Fruit fly (Drosophila melanogaster) whole organism, embryonic: ENCODE data around the gene GlcAT-P.

ENCODE experiments used
- ATbp ChIP-seq: fragments of 200-800 bp; sonication (Bioruptor generic); optimal IDR thresholded peaks from 2 replicates; lab custom pipeline; 2017; ENCODE audit warnings: missing biosample characterization, mild to moderate bottlenecking, missing genetic modification characterization, missing genetic modification reagents
- Ada2b ChIP-seq: fragments of 200-800 bp; sonication (Bioruptor generic); IDR thresholded peaks from 2 replicates; pipeline ENCODE4 v1.3.6; 2022; ENCODE audit warnings: missing biosample characterization, missing genetic modification characterization
- Adf1 ChIP-seq: fragments of 200-800 bp; sonication (Bioruptor generic); IDR thresholded peaks from 2 replicates; pipeline ENCODE4 v1.3.6; 2022; ENCODE audit warnings: missing biosample characterization, missing genetic modification characterization
- CG10147 ChIP-seq: fragments of 200-800 bp; sonication (Bioruptor generic); optimal IDR thresholded peaks from 2 replicates; lab custom pipeline; 2019; ENCODE audit warnings: missing biosample characterization, mild to moderate bottlenecking, missing genetic modification characterization, moderate library complexity
- CG1024 ChIP-seq: fragments of 200-800 bp; sonication (Bioruptor generic); IDR thresholded peaks from 2 replicates; pipeline ENCODE4 v1.3.6; 2022; ENCODE audit warnings: missing biosample characterization, missing genetic modification characterization
- CG10321 ChIP-seq: fragments of 200-800 bp; sonication (Bioruptor generic); IDR thresholded peaks from 2 replicates; pipeline ENCODE4 v1.3.6; 2022; ENCODE audit warnings: missing biosample characterization, missing genetic modification characterization
- CG11085 ChIP-seq: fragments of 200-800 bp; sonication (Bioruptor generic); IDR thresholded peaks from 2 replicates; pipeline ENCODE4 v1.3.6; 2022; ENCODE audit warnings: missing biosample characterization, missing genetic modification characterization
- CG12299 ChIP-seq: fragments of 200-800 bp; sonication (Bioruptor generic); optimal IDR thresholded peaks from 2 replicates; lab custom pipeline; 2018; ENCODE audit warnings: missing biosample characterization, mild to moderate bottlenecking, missing genetic modification characterization
- CG14014 ChIP-seq: fragments of 200-800 bp; sonication (Bioruptor generic); IDR thresholded peaks from 2 replicates; pipeline ENCODE4 v1.3.6; 2022; ENCODE audit warnings: missing biosample characterization, missing genetic modification characterization
- CG15269 ChIP-seq: fragments of 200-800 bp; sonication (Bioruptor generic); optimal IDR thresholded peaks from 2 replicates; lab custom pipeline; 2018; ENCODE audit warnings: missing biosample characterization, mild to moderate bottlenecking, missing genetic modification characterization, moderate library complexity
- CG17359 ChIP-seq: fragments of 200-800 bp; sonication (Bioruptor generic); optimal IDR thresholded peaks from 3 replicates; lab custom pipeline; 2018; ENCODE audit warnings: missing biosample characterization, mild to moderate bottlenecking, missing genetic modification characterization, moderate library complexity
- CG17385 ChIP-seq: fragments of 200-800 bp; sonication (Bioruptor generic); optimal IDR thresholded peaks from 3 replicates; lab custom pipeline; 2018; ENCODE audit warnings: missing biosample characterization, mild to moderate bottlenecking, missing genetic modification characterization
- CG1792 ChIP-seq: fragments of 200-800 bp; sonication (Bioruptor generic); optimal IDR thresholded peaks from 2 replicates; lab custom pipeline; 2016; ENCODE audit warnings: missing biosample characterization, missing genetic modification characterization
- CG2889 ChIP-seq: fragments of 200-800 bp; sonication (Bioruptor generic); IDR thresholded peaks from 3 replicates; pipeline ENCODE4 v1.3.6; 2022; ENCODE audit warnings: missing biosample characterization, missing genetic modification characterization
- CG31365 ChIP-seq: fragments of 200-800 bp; sonication (Bioruptor generic); optimal IDR thresholded peaks from 2 replicates; lab custom pipeline; 2018; ENCODE audit warnings: missing biosample characterization, mild to moderate bottlenecking, missing genetic modification characterization
- CG3281 ChIP-seq: fragments of 200-800 bp; sonication (Bioruptor generic); optimal IDR thresholded peaks from 3 replicates; lab custom pipeline; 2017; ENCODE audit warnings: missing biosample characterization, mild to moderate bottlenecking, missing genetic modification characterization
- CG33557 ChIP-seq: fragments of 200-800 bp; sonication (Bioruptor generic); optimal IDR thresholded peaks from 2 replicates; lab custom pipeline; 2019; ENCODE audit warnings: missing biosample characterization, mild to moderate bottlenecking, missing genetic modification characterization, moderate library complexity
- CG3407 ChIP-seq: fragments of 200-800 bp; sonication (Bioruptor generic); optimal IDR thresholded peaks from 2 replicates; lab custom pipeline; 2018; ENCODE audit warnings: missing biosample characterization, mild to moderate bottlenecking, missing genetic modification characterization
- CG34376 ChIP-seq: fragments of 200-800 bp; sonication (Bioruptor generic); optimal IDR thresholded peaks from 2 replicates; lab custom pipeline; 2018; ENCODE audit warnings: missing biosample characterization, mild to moderate bottlenecking, missing genetic modification characterization
- CG6689 ChIP-seq: fragments of 200-800 bp; sonication (Bioruptor generic); IDR thresholded peaks from 2 replicates; pipeline ENCODE4 v1.3.6; 2022; ENCODE audit warnings: missing biosample characterization, missing genetic modification characterization
- CG7556 ChIP-seq: fragments of 200-800 bp; sonication (Bioruptor generic); optimal IDR thresholded peaks from 2 replicates; lab custom pipeline; 2017; ENCODE audit warnings: missing biosample characterization, mild to moderate bottlenecking, missing genetic modification characterization
- CTCF ChIP-seq: fragments of 200-800 bp; sonication (Bioruptor generic); optimal IDR thresholded peaks from 2 replicates; lab custom pipeline; 2017; ENCODE audit warnings: missing biosample characterization, mild to moderate bottlenecking, missing genetic modification characterization, moderate library complexity
- Deaf1 ChIP-seq: fragments of 200-800 bp; optimal IDR thresholded peaks from 3 replicates; lab custom pipeline; 2019; ENCODE audit warnings: missing biosample characterization, mild to moderate bottlenecking, missing genetic modification characterization, moderate library complexity
- Fer2 ChIP-seq: fragments of 200-800 bp; sonication (Bioruptor generic); optimal IDR thresholded peaks from 2 replicates; lab custom pipeline; 2018; ENCODE audit warnings: missing biosample characterization, mild to moderate bottlenecking, missing genetic modification characterization, moderate library complexity
- Gsc ChIP-seq: fragments of 200-800 bp; sonication (Bioruptor generic); IDR thresholded peaks from 2 replicates; pipeline ENCODE4 v1.3.6; 2022; ENCODE audit warnings: missing biosample characterization, missing genetic modification characterization
- Gug ChIP-seq: fragments of 200-800 bp; sonication (Bioruptor generic); IDR thresholded peaks from 4 replicates; pipeline ENCODE4 v1.3.6; 2022; ENCODE audit warnings: missing biosample characterization, missing genetic modification characterization
- Nf-YA ChIP-seq: fragments of 200-800 bp; sonication (Bioruptor generic); IDR thresholded peaks from 2 replicates; pipeline ENCODE4 v1.3.6; 2022; ENCODE audit warnings: missing biosample characterization, missing genetic modification characterization
- PHDP ChIP-seq: fragments of 200-800 bp; sonication (Bioruptor generic); optimal IDR thresholded peaks from 3 replicates; lab custom pipeline; 2018; ENCODE audit warnings: missing biosample characterization, mild to moderate bottlenecking, missing genetic modification characterization, moderate library complexity
- Sin3A ChIP-seq: fragments of >200 bp; optimal IDR thresholded peaks from 2 replicates; lab custom pipeline; 2018
- ap ChIP-seq: fragments of 200-800 bp; sonication (Bioruptor generic); IDR thresholded peaks from 2 replicates; pipeline ENCODE4 v1.3.6; 2022; ENCODE audit warnings: missing biosample characterization, missing genetic modification characterization
- ato ChIP-seq: fragments of 200-800 bp; sonication (Bioruptor generic); IDR thresholded peaks from 2 replicates; pipeline ENCODE4 v1.3.6; 2022; ENCODE audit warnings: missing biosample characterization, missing genetic modification characterization; ENCODE audit not compliant: partially characterized antibody
- az2 ChIP-seq: fragments of 200-800 bp; sonication (Bioruptor generic); optimal IDR thresholded peaks from 3 replicates; lab custom pipeline; 2016; ENCODE audit warnings: missing biosample characterization, missing genetic modification characterization
- bab2 ChIP-seq: fragments of 200-800 bp; sonication (Bioruptor generic); optimal IDR thresholded peaks from 2 replicates; lab custom pipeline; 2016; ENCODE audit warnings: missing biosample characterization, missing genetic modification characterization
- cwo ChIP-seq: fragments of 200-800 bp; sonication (Bioruptor generic); optimal IDR thresholded peaks from 3 replicates; lab custom pipeline; 2017; ENCODE audit warnings: missing biosample characterization, missing genetic modification characterization, mild to moderate bottlenecking, moderate library complexity, missing genetic modification reagents
- dysf ChIP-seq: fragments of 200-800 bp; sonication (Bioruptor generic); IDR thresholded peaks from 3 replicates; pipeline ENCODE4 v1.3.6; 2022; ENCODE audit warnings: missing biosample characterization, missing genetic modification characterization
- gcm ChIP-seq: fragments of 200-800 bp; sonication (Bioruptor generic); optimal IDR thresholded peaks from 2 replicates; lab custom pipeline; 2019; ENCODE audit warnings: missing biosample characterization, mild to moderate bottlenecking, missing genetic modification characterization, moderate library complexity
- gro ChIP-seq: fragments of 200-800 bp; sonication (Bioruptor generic); optimal IDR thresholded peaks from 2 replicates; lab custom pipeline; 2016; ENCODE audit warnings: missing biosample characterization, missing genetic modification characterization
- knrl ChIP-seq: fragments of 200-800 bp; sonication (Bioruptor generic); IDR thresholded peaks from 3 replicates; pipeline ENCODE4 v1.3.6; 2022; ENCODE audit warnings: missing biosample characterization, missing genetic modification characterization; ENCODE audit not compliant: partially characterized antibody
- lbe ChIP-seq: fragments of 200-800 bp; sonication (Bioruptor generic); optimal IDR thresholded peaks from 2 replicates; lab custom pipeline; 2016; ENCODE audit warnings: missing biosample characterization, mild to moderate bottlenecking, missing genetic modification characterization
- lilli ChIP-seq: fragments of 200-800 bp; sonication (Bioruptor generic); optimal IDR thresholded peaks from 3 replicates; lab custom pipeline; 2016; ENCODE audit warnings: missing biosample characterization, missing genetic modification characterization
- mam ChIP-seq: fragments of 200-800 bp; sonication (Bioruptor generic); optimal IDR thresholded peaks from 3 replicates; lab custom pipeline; 2016; ENCODE audit warnings: missing biosample characterization, missing genetic modification characterization
- nom ChIP-seq: fragments of 200-800 bp; sonication (Bioruptor generic); optimal IDR thresholded peaks from 2 replicates; lab custom pipeline; 2017; ENCODE audit warnings: missing biosample characterization, missing genetic modification characterization, mild to moderate bottlenecking, moderate library complexity, missing genetic modification reagents
- run ChIP-seq: fragments of 200-800 bp; sonication (Bioruptor generic); optimal IDR thresholded peaks from 3 replicates; lab custom pipeline; 2018; ENCODE audit warnings: missing biosample characterization, mild to moderate bottlenecking, missing genetic modification characterization
- sim ChIP-seq: fragments of 200-800 bp; sonication (Bioruptor generic); IDR thresholded peaks from 2 replicates; pipeline ENCODE4 v1.3.6; 2022; ENCODE audit warnings: missing biosample characterization, missing genetic modification characterization
- sob ChIP-seq: fragments of 200-800 bp; sonication (Bioruptor generic); IDR thresholded peaks from 2 replicates; pipeline ENCODE4 v1.3.6; 2022; ENCODE audit warnings: missing biosample characterization, missing genetic modification characterization
- tll ChIP-seq, 2 experiments: fragments of 200-800 bp in 1 of 2; fragments of >200 bp in 1 of 2; sonication (Bioruptor generic) in 1 of 2; optimal IDR thresholded peaks; 2 replicates each; lab custom pipeline; 2017 to 2019; ENCODE audit warnings: missing biosample characterization in 2 of 2, missing genetic modification characterization in 2 of 2, mild to moderate bottlenecking in 1 of 2, moderate library complexity in 1 of 2
- unpg ChIP-seq: fragments of 200-800 bp; sonication (Bioruptor generic); optimal IDR thresholded peaks from 3 replicates; lab custom pipeline; 2018; ENCODE audit warnings: missing biosample characterization, mild to moderate bottlenecking, missing genetic modification characterization, moderate library complexity
- vnd ChIP-seq: fragments of 200-800 bp; sonication (Bioruptor generic); IDR thresholded peaks from 3 replicates; pipeline ENCODE4 v1.3.6; 2022; ENCODE audit warnings: missing biosample characterization, missing genetic modification characterization; ENCODE audit not compliant: partially characterized antibody
- vvl ChIP-seq: fragments of 200-800 bp; sonication (Bioruptor generic); IDR thresholded peaks from 2 replicates; pipeline ENCODE4 v1.3.6; 2022; ENCODE audit warnings: missing biosample characterization, missing genetic modification characterization
- zen2 ChIP-seq: fragments of 200-800 bp; sonication (Bioruptor generic); IDR thresholded peaks from 3 replicates; pipeline ENCODE4 v1.3.6; 2022; ENCODE audit warnings: missing biosample characterization, missing genetic modification characterization; ENCODE audit not compliant: partially characterized antibody

The GlcAT-P gene

DNA sequence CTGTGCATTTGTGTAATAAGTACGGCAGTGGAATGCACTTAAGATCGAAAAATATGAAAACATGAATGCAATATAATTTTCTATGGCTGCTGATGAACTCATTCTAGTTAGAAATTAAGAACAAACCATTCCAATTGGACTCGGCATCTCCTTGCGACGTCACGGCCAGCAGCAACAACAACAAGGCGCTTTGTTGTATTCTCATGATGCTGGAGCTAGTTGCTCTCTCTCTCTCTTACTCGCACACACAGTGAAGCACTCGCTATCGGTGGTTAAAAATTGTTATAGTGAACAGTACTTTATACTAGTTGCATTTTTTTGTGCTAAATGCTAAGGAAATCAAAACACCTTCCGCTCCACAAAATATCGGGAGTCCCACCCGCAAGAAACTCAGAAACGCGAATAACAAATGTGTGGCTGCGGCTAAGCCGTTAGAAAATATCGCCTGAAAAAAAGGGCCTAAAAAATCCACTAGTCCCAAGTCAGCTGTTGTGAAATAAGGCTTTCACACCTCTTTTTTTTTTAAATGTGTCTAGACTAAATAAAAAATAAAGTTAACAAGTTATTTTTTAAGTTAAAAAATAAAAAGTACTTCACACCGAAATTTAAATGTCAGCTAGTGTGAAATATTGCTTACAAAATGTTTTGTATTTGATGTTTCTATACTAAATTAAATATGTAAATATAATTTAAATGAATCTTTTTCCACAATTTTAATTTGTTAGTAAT lies 8.4 kb upstream of the GlcAT-P start, which contains the start of gene Plod (continued):
- TF ChIP-seq run, result peak; percentile 54
- TF ChIP-seq Gsc, result no peak
- TF ChIP-seq CG1024 (GFP tag; lab: Robert Waterston, UW), result peak; percentile 53
- no peak for TF ChIP-seq CG10321 (GFP tag; lab: Robert Waterston, UW)
- TF ChIP-seq ato (GFP tag; lab: Robert Waterston, UW), result peak; percentile 55; the same call in 1 of the 2 replicates
- peak; percentile 19 for TF ChIP-seq CG17385 (GFP tag; lab: Kevin White, UChicago)
- TF ChIP-seq CG33557 (GFP tag; lab: Kevin White, UChicago), result no peak
- TF ChIP-seq Sin3A (lab: Kevin White, UChicago), result peak; percentile 5
- TF ChIP-seq CG10147 (GFP tag; lab: Kevin White, UChicago), result no peak
- no peak for TF ChIP-seq tll (GFP tag; optimal IDR thresholded peaks at IDR 0.05; lab: Kevin White, UChicago)
- TF ChIP-seq zen2, result no peak
- TF ChIP-seq ATbp (GFP tag; lab: Kevin White, UChicago), result peak; percentile 24
- TF ChIP-seq CG6689, result peak; percentile 47
- TF ChIP-seq CG7556 (GFP tag; lab: Kevin White, UChicago), result peak; percentile 21
- peak; percentile 48; the same call in 1 of the 3 replicates for TF ChIP-seq dysf (GFP tag; lab: Robert Waterston, UW)
- peak; percentile 67 for TF ChIP-seq PHDP (tag; lab: Kevin White, UChicago)
- no peak for TF ChIP-seq CG31365 (tag; lab: Kevin White, UChicago)
- peak; percentile 56 for TF ChIP-seq unpg
- no peak for TF ChIP-seq Gug (GFP tag; lab: Robert Waterston, UW)
- peak; percentile 57 for TF ChIP-seq CG12299 (tag; lab: Kevin White, UChicago)
- no peak; the same call in 2 of the 3 replicates for TF ChIP-seq knrl (GFP tag; lab: Robert Waterston, UW)
- TF ChIP-seq Nf-YA (GFP tag; lab: Robert Waterston, UW), result no peak; the same call in 1 of the 2 replicates
- no peak for TF ChIP-seq CTCF (GFP tag; lab: Kevin White, UChicago)
- TF ChIP-seq CG34376, result peak; percentile 53
- TF ChIP-seq bab2 (GFP tag; lab: Kevin White, UChicago), result no peak
- peak; percentile 46 for TF ChIP-seq CG3281 (GFP tag; lab: Kevin White, UChicago)
- TF ChIP-seq cwo, result no peak
- peak; percentile 67 for TF ChIP-seq Deaf1 (tag; lab: Kevin White, UChicago)
- no peak for TF ChIP-seq Ada2b
- peak; percentile 60; the same call in 1 of the 2 replicates for TF ChIP-seq sob (GFP tag; lab: Robert Waterston, UW)
- no peak for TF ChIP-seq lbe (GFP tag; lab: Kevin White, UChicago)
- TF ChIP-seq az2 (GFP tag; lab: Kevin White, UChicago), result peak; percentile 47
- TF ChIP-seq lilli, result peak; percentile 55
- TF ChIP-seq vnd, result no peak
- TF ChIP-seq CG14014 (GFP tag; lab: Robert Waterston, UW), result no peak
- TF ChIP-seq CG17359 (tag; lab: Kevin White, UChicago), result peak; percentile 53
- TF ChIP-seq CG11085 (GFP tag; lab: Robert Waterston, UW), result peak; percentile 7; the same call in 1 of the 2 replicates
- peak; percentile 55 for TF ChIP-seq CG15269 (tag; lab: Kevin White, UChicago)
- TF ChIP-seq gro (GFP tag; lab: Kevin White, UChicago), result peak; percentile 26
- TF ChIP-seq vvl, result peak; percentile 71; the same call in 1 of the 2 replicates
- peak; percentile 41 for TF ChIP-seq nom (GFP tag; lab: Kevin White, UChicago)
- TF ChIP-seq Fer2 (tag; lab: Kevin White, UChicago), result no peak
- no peak for TF ChIP-seq CG1792
- TF ChIP-seq ap, result no peak
- TF ChIP-seq Adf1 (GFP tag; lab: Robert Waterston, UW), result no peak; the same call in 1 of the 2 replicates
- no peak for TF ChIP-seq sim (GFP tag; lab: Robert Waterston, UW)
- TF ChIP-seq CG3407, result peak; percentile 29
- 0 out of 3 replicates have a peak, but pooled peaks have one; percentile 29 for TF ChIP-seq CG2889 (GFP tag; lab: Robert Waterston, UW)
- TF ChIP-seq mam (GFP tag; lab: Kevin White, UChicago), result no peak
- peak; percentile 13 for TF ChIP-seq gcm (GFP tag; lab: Kevin White, UChicago)
